Fruit fly (Drosophila melanogaster): Measurements from ENCODE around the gene fusl.

DNA sequence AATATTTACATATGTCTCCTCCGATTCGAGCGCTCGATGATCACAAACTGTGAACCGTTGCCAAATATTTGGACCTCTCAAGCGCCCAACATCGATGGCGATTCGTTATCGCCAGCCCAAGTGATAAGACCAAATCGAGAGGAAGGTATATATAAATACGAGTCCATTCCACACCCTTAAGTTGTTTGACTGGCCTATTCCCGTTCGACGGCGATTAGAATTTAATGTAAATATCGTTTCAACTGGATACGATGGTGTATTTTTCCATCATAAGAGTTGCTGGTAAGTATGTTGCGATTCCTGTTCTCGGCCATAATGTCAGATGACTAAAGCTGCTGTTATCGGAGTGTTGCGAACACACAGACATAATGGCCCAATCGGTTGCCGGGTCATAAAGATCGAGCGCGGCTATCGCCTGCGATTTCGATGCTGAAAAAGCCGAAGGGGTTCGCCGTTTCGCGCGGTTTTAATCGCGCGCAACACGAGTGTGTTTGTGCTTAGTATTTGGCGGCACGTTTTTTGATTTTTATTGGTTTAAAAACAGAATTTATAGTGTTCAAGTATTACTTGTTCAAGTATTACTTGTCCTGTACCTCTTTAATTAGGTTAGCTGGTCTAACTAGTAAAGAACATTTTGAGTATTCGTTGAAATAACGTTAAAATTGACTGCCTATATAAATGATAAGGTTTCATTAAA lies at the start of gene fusl:
- TF ChIP-seq h (optimal IDR thresholded peaks at IDR 0.05) = no peak
- no peak for TF ChIP-seq Sin3A (optimal IDR thresholded peaks at IDR 0.05)
- TF ChIP-seq psq (optimal IDR thresholded peaks at IDR 0.05) = no peak
- no peak for TF ChIP-seq ttk (optimal IDR thresholded peaks at IDR 0.05)
- TF ChIP-seq Myc (optimal IDR thresholded peaks at IDR 0.05) = no peak
- no peak for TF ChIP-seq insv (optimal IDR thresholded peaks at IDR 0.05)

All from Kc167 (cell line).